Worm (Caenorhabditis elegans): ENCODE results near the gene F53C11.9.

The F53C11.9 gene

ce11 chrV:13756359-13757091, 21.3 kb upstream of the F53C11.9 start, which contains the start of gene F20G2.2:
Gene F20G2.2, minus strand, starts transcription at chrV:13756409.
- TF ChIP-seq cog-1 (tag; optimal IDR thresholded peaks at IDR 0.05) (no peak), klf-2 (GFP tag; conservative IDR thresholded peaks at IDR 0.05) (no peak), ztf-29 (GFP tag; IDR thresholded peaks at IDR 0.05) (no peak), ztf-23 (GFP tag; IDR thresholded peaks at IDR 0.05) (no peak), ref-1 (GFP tag; conservative IDR thresholded peaks at IDR 0.05) (no peak), med-1 (GFP tag; optimal IDR thresholded peaks at IDR 0.05; ENCODE audit: insufficient read depth) (no peak), tab-1 (GFP tag; IDR thresholded peaks at IDR 0.05) (no peak), flt-1 (GFP tag; IDR thresholded peaks at IDR 0.05) (no peak), T22C8.4 (GFP tag; IDR thresholded peaks at IDR 0.05) (no peak)

- TF ChIP-seq ztf-29 (GFP tag; IDR thresholded peaks at IDR 0.05) (no peak), ref-1 (GFP tag; conservative IDR thresholded peaks at IDR 0.05) (no peak), tab-1 (GFP tag; IDR thresholded peaks at IDR 0.05) (no peak), T22C8.4 (GFP tag; IDR thresholded peaks at IDR 0.05) (no peak), cog-1 (tag; optimal IDR thresholded peaks at IDR 0.05) (no peak), med-1 (GFP tag; optimal IDR thresholded peaks at IDR 0.05; ENCODE audit: insufficient read depth) (no peak), klf-2 (GFP tag; conservative IDR thresholded peaks at IDR 0.05) (no peak), ztf-23 (GFP tag; IDR thresholded peaks at IDR 0.05) (no peak), flt-1 (GFP tag; IDR thresholded peaks at IDR 0.05) (no peak)
Observed at ce11 chrV:13757349-13757748, 20.5 kb upstream of the F53C11.9 start.

DNA sequence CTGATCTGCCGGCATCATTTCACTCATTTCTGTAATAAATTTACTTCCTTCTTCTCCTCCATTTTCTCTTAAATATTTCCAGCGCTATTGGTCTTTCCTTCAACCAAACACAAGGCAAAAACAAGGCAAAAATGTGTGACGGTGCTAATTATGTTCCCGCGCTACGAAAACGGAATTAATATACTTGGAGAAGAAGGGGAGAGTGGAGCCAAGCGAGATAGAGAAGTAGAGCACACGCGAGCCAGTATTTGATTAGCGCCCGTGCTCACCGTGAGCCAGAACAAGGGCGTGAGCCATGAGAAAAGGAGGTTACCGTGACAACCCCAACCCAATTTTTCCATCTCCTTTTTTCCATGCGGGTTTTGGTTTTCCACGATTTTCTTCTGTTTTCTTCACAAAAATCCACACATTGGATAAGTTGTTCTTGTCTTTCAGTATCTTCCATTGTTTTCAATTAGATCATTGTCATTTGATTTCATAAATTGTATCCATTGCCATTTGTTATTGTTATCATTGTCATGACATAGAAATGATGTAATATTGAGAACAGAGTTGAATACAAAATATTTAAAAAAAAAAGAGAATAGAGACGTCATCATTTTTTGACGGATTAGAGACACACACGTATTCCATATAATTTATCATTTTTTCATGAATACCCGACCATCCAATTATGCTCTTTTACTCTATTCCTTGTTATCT, 15.2 kb upstream of the F53C11.9 start, which contains the start of gene F20G2.6:
TSS of gene F20G2.6 (plus strand) at position 652 of the 702 bp plus-strand sequence.
- TF ChIP-seq tab-1 (GFP tag; IDR thresholded peaks at IDR 0.05) (no peak), flt-1 (GFP tag; IDR thresholded peaks at IDR 0.05) (no peak), med-1 (GFP tag; optimal IDR thresholded peaks at IDR 0.05; ENCODE audit: insufficient read depth) (no peak), T22C8.4 (GFP tag; IDR thresholded peaks at IDR 0.05) (no peak), ztf-29 (GFP tag; IDR thresholded peaks at IDR 0.05) (no peak), ref-1 (GFP tag; conservative IDR thresholded peaks at IDR 0.05) (no peak), cog-1 (tag; optimal IDR thresholded peaks at IDR 0.05) (no peak), klf-2 (GFP tag; conservative IDR thresholded peaks at IDR 0.05) (no peak), ztf-23 (GFP tag; IDR thresholded peaks at IDR 0.05) (no peak)

ce11 chrV:13763723-13764122, 14.1 kb upstream of the F53C11.9 start:
- TF ChIP-seq ref-1 (GFP tag; conservative IDR thresholded peaks at IDR 0.05) (no peak), T22C8.4 (GFP tag; IDR thresholded peaks at IDR 0.05) (no peak), klf-2 (GFP tag; conservative IDR thresholded peaks at IDR 0.05) (no peak), ztf-23 (GFP tag; IDR thresholded peaks at IDR 0.05) (no peak)

DNA sequence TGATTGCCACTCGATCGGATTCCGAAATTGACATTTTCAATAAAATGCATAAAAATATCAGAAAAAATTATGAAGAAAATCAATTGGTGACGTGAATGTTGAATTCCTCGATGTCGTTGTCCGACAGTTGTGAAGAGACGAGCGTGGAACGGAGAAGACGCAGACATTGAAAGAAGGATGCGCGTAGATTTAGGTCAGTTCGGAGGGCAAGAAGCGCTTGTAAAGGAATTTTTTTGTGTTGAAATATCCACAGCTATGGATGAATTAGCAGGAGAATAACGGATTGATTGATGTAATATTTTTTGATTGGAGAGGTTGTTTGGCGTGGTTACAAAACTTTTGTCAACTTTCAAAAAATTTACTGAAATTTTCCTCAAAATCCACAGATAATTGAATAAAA, 9.4 kb upstream of the F53C11.9 start, which contains the start of gene F20G2.3:
TSS of gene F20G2.3 (minus strand) at position 101 of the 400 bp plus-strand sequence.
- no peak for TF ChIP-seq flt-1 (GFP tag; IDR thresholded peaks at IDR 0.05)
- no peak for TF ChIP-seq ref-1 (GFP tag; conservative IDR thresholded peaks at IDR 0.05)
- TF ChIP-seq ztf-29 (GFP tag; IDR thresholded peaks at IDR 0.05): no peak
- TF ChIP-seq tab-1 (GFP tag; IDR thresholded peaks at IDR 0.05): no peak
- no peak for TF ChIP-seq klf-2 (GFP tag; conservative IDR thresholded peaks at IDR 0.05)
- TF ChIP-seq T22C8.4 (GFP tag; IDR thresholded peaks at IDR 0.05): no peak
- no peak for TF ChIP-seq med-1 (GFP tag; optimal IDR thresholded peaks at IDR 0.05; ENCODE audit: insufficient read depth)
- no peak for TF ChIP-seq ztf-23 (GFP tag; IDR thresholded peaks at IDR 0.05)
- TF ChIP-seq cog-1 (tag; optimal IDR thresholded peaks at IDR 0.05): no peak

DNA sequence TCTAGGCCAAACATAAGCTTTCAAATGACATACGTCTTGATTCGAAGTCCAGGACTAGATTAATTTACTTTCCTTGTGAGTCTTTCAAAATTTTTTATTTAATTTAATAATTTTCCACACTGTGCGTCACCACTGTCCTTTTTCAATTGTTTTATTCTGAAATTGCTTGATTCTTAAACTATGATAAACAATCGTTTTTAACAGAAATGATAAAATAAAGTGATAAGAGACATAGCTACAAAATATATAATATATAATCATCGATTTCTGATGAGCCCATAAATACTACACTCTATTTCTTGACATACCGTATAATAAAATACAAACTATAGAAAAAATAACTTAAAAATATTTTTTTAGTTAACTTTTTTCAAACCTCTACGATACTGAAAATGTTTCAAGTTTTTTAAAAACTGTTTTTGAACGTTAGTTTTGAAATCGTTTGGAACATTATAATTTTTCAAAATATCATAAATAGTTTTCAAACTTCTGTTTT, 8.8 kb upstream of the F53C11.9 start, which contains the start of gene nas-24:
TSS of gene nas-24 (plus strand) at position 446 of the 496 bp plus-strand sequence.
- no peak for TF ChIP-seq cog-1 (tag; optimal IDR thresholded peaks at IDR 0.05)
- no peak for TF ChIP-seq ztf-29 (GFP tag; IDR thresholded peaks at IDR 0.05)
- TF ChIP-seq klf-2 (GFP tag; conservative IDR thresholded peaks at IDR 0.05): no peak
- TF ChIP-seq T22C8.4 (GFP tag; IDR thresholded peaks at IDR 0.05): no peak
- no peak for TF ChIP-seq med-1 (GFP tag; optimal IDR thresholded peaks at IDR 0.05; ENCODE audit: insufficient read depth)
- TF ChIP-seq tab-1 (GFP tag; IDR thresholded peaks at IDR 0.05): no peak
- TF ChIP-seq ztf-23 (GFP tag; IDR thresholded peaks at IDR 0.05): no peak
- no peak for TF ChIP-seq ref-1 (GFP tag; conservative IDR thresholded peaks at IDR 0.05)
- TF ChIP-seq flt-1 (GFP tag; IDR thresholded peaks at IDR 0.05): no peak

DNA sequence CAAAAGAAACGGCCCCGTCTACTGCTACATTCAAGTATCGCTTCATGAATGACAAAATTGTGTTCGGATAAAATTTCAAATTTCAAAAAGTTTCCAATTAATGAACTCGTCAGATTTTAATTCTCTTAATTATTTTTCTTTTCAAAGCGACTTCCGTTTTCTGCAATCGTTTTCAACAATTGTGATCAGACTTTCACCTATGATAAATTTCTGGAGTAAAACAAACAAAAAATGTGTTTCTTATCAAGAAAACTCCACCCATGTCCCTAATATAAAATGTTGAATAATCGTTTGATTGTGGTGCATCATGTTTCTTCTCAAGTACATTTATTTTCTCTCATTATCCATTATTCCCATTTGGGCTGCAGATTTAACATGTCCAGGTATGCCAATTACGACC, 6.6 kb upstream of the F53C11.9 start, which contains the start of gene F20G2.5:
TSS of gene F20G2.5 (plus strand) at position 301 of the 400 bp plus-strand sequence.
- no peak for TF ChIP-seq cog-1 (tag; optimal IDR thresholded peaks at IDR 0.05)
- no peak for TF ChIP-seq ref-1 (GFP tag; conservative IDR thresholded peaks at IDR 0.05)
- TF ChIP-seq flt-1 (GFP tag; IDR thresholded peaks at IDR 0.05): no peak
- no peak for TF ChIP-seq klf-2 (GFP tag; conservative IDR thresholded peaks at IDR 0.05)
- TF ChIP-seq ztf-29 (GFP tag; IDR thresholded peaks at IDR 0.05): no peak
- TF ChIP-seq med-1 (GFP tag; optimal IDR thresholded peaks at IDR 0.05; ENCODE audit: insufficient read depth): no peak
- TF ChIP-seq ztf-23 (GFP tag; IDR thresholded peaks at IDR 0.05): no peak
- no peak for TF ChIP-seq tab-1 (GFP tag; IDR thresholded peaks at IDR 0.05)
- TF ChIP-seq T22C8.4 (GFP tag; IDR thresholded peaks at IDR 0.05): no peak

DNA sequence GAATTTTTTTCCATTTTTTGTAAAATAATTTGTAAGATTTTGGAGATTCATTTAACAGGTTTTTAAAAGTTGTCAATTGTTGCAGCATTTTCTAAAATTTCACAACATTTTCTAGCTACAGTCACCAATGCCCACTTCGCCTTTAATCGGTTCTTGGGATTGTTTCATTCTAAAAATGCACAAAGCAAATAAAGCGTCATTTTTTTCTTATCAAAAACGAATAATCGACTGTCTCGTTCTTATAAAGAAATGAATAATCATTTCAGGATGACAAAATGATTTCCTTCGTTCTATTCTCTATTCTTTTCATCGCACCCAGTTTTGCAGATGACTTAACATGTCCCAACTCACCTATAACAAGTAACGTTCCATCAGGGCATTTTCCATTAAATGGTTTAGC, 2.3 kb upstream of the F53C11.9 start, which contains the start of gene F53C11.1:
TSS of gene F53C11.1 (plus strand) at position 268 of the 400 bp plus-strand sequence.
- TF ChIP-seq ztf-23 (GFP tag; IDR thresholded peaks at IDR 0.05) (no peak), flt-1 (GFP tag; IDR thresholded peaks at IDR 0.05) (no peak), T22C8.4 (GFP tag; IDR thresholded peaks at IDR 0.05) (no peak), med-1 (GFP tag; optimal IDR thresholded peaks at IDR 0.05; ENCODE audit: insufficient read depth) (no peak), ztf-29 (GFP tag; IDR thresholded peaks at IDR 0.05) (no peak), cog-1 (tag; optimal IDR thresholded peaks at IDR 0.05) (no peak), tab-1 (GFP tag; IDR thresholded peaks at IDR 0.05) (no peak), ref-1 (GFP tag; conservative IDR thresholded peaks at IDR 0.05) (no peak), klf-2 (GFP tag; conservative IDR thresholded peaks at IDR 0.05) (no peak)

DNA sequence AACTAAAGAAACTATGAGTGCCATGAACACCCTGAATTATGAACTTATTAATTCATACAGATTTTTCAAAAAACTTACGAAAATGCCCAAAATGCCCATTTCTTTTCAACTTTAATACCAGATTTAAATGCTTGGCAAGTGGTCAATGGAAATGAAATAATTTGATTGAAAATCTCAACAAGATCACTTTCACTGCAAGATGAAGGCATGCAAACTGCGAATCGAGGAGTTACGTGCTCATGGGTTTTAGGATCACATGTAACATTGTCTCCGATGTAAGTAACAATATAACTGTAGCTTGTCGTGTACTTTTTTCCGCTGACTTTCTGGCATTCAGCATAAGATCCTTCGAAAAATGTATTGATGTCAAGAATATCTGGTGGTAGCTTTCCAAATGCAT, 3.1 kb downstream of the F53C11.9 start:
- TF ChIP-seq tab-1 (GFP tag; IDR thresholded peaks at IDR 0.05): no peak

All from whole organism, midembryonic.